Worm (Caenorhabditis elegans): ENCODE data around the gene npr-42.

npr-42 gene

DNA sequence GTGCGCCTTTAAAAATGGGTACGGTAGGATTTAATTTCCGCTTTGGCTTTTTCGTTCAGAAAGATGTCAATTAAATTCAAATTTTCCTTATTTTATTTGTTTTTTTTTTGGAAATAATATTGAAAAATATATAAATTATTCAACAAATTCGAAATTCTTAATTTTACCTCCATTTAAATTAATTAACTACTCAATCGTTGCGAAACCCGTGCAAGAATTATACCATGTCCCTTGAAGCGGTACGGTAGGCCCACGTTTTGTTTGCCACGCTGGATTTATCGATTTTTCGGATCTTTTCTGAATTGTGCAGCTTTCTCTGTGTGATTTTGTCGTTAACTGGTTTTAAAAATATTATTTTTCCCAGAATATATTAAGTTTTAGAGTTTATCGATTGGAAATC lies 44.5 kb downstream of the npr-42 start, which contains the start of gene Y52E8A.2:
Y52E8A.2 (plus strand) TSS at position 382 of the 400 bp plus-strand sequence.
- TF ChIP-seq cebp-1 (GFP tag; IDR thresholded peaks at IDR 0.05) (no peak), cebp-1 (tag; optimal IDR thresholded peaks at IDR 0.05) (no peak), ztf-26 (tag; optimal IDR thresholded peaks at IDR 0.05) (no peak), ceh-91 (GFP tag; IDR thresholded peaks at IDR 0.05) (peak; percentile 47), madf-8 (GFP tag; conservative IDR thresholded peaks at IDR 0.05) (peak; percentile 73), lsl-1 (GFP tag; optimal IDR thresholded peaks at IDR 0.05) (peak; percentile 95), xnd-1 (tag; optimal IDR thresholded peaks at IDR 0.05) (peak; percentile 66), lin-54 (GFP tag; optimal IDR thresholded peaks at IDR 0.05) (no peak), tbx-9 (tag; optimal IDR thresholded peaks at IDR 0.05; ENCODE audit: borderline replicate concordance) (no peak), ztf-28 (GFP tag; IDR thresholded peaks at IDR 0.05) (no peak), mcd-1 (GFP tag; IDR thresholded peaks at IDR 0.05) (no peak), ekl-4 (GFP tag; IDR thresholded peaks at IDR 0.05) (no peak), nhr-27 (tag; optimal IDR thresholded peaks at IDR 0.05) (no peak), hmg-1.2 (GFP tag; IDR thresholded peaks at IDR 0.05) (no peak), madf-6 (GFP tag; IDR thresholded peaks at IDR 0.05) (peak; percentile 73; the same call in 1 of the 2 replicates), C17E4.6 (GFP tag; IDR thresholded peaks at IDR 0.05) (no peak), D2030.7 (GFP tag; IDR thresholded peaks at IDR 0.05) (peak; percentile 37; the same call in 1 of the 2 replicates), ceh-40 (GFP tag; IDR thresholded peaks at IDR 0.05) (no peak), F33H1.4 (GFP tag; IDR thresholded peaks at IDR 0.05) (peak; percentile 82)

DNA sequence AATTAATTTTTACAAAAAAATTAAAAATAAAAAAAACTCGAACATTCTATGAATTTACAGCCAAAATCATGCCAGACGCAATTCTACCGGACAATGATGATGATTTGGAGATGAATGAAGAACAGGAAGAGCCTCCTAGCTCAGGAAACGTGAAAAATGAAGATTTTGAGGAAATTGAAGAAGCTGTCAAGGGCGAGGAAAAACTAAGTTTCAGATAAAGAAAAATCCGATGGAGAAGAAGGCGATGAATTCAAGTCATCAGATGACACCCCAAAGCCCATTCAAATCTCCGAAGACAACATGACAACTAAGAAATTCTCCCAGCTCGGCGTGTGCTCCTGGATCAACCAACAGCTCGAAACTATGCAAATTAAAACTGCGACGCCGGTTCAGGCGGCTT lies 45.8 kb downstream of the npr-42 start, which contains the start of gene Y52E8A.1:
Y52E8A.1 (plus strand) TSS at position 301 of the 400 bp plus-strand sequence.
- TF ChIP-seq F33H1.4 (GFP tag; IDR thresholded peaks at IDR 0.05), result no peak
- TF ChIP-seq nfya-2 (GFP tag; IDR thresholded peaks at IDR 0.05), result no peak
- no peak for TF ChIP-seq ceh-79 (tag; optimal IDR thresholded peaks at IDR 0.05)
- TF ChIP-seq pha-4 (tag; optimal IDR thresholded peaks at IDR 0.05), result no peak
- no peak for TF ChIP-seq rpc-1 (optimal IDR thresholded peaks at IDR 0.05)
- no peak for TF ChIP-seq rpc-1 (tag; optimal IDR thresholded peaks at IDR 0.05)
- TF ChIP-seq dpff-1 (tag; optimal IDR thresholded peaks at IDR 0.05), result no peak
- no peak for TF ChIP-seq attf-3 (GFP tag; conservative IDR thresholded peaks at IDR 0.05)
- no peak for TF ChIP-seq B0035.1 (tag; optimal IDR thresholded peaks at IDR 0.05)
- TF ChIP-seq zim-3 (tag; optimal IDR thresholded peaks at IDR 0.05), result no peak
- no peak for TF ChIP-seq B0019.2 (GFP tag; conservative IDR thresholded peaks at IDR 0.05)
- no peak for TF ChIP-seq tbp1 (GFP tag; optimal IDR thresholded peaks at IDR 0.05)
- TF ChIP-seq egrh-3 (GFP tag; IDR thresholded peaks at IDR 0.05), result no peak
- no peak for TF ChIP-seq lag-1 (GFP tag; IDR thresholded peaks at IDR 0.05)
- no peak for TF ChIP-seq ztf-26 (tag; optimal IDR thresholded peaks at IDR 0.05)
- no peak for TF ChIP-seq lir-1 (GFP tag; conservative IDR thresholded peaks at IDR 0.05)

DNA sequence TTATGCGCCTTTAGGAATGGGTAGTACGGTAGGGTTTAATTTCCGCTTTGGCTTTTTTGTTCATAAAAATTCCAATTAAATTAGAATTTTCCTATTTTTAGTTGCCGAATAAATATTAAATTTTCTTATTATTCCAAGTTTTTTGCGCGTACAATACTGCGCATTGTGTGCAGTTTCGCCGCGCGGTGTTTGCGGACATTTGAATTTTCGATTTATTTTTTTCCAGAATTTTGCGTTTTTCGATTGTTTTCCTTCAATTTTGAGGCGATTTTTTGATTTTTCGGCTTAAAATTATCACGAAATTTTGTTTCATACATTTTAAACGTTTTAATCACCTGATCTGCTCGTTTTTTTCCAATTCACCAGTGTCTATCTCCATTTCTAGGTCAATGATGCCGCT lies 46.9 kb downstream of the npr-42 start, which contains the start of gene H20J04.6:
H20J04.6 (plus strand) TSS at position 386 of the 400 bp plus-strand sequence.
- TF ChIP-seq lsl-1 (GFP tag; optimal IDR thresholded peaks at IDR 0.05), result peak; percentile 19
- TF ChIP-seq rcor-1 (GFP tag; IDR thresholded peaks at IDR 0.05), result no peak
- peak; percentile 27; the same call in 1 of the 2 replicates for TF ChIP-seq madf-6 (GFP tag; IDR thresholded peaks at IDR 0.05)
- TF ChIP-seq snpc-1.3 (tag; optimal IDR thresholded peaks at IDR 0.05; ENCODE audit: insufficient read depth), result peak; percentile 10
- peak; percentile 13 for TF ChIP-seq lin-54 (GFP tag; optimal IDR thresholded peaks at IDR 0.05)

DNA sequence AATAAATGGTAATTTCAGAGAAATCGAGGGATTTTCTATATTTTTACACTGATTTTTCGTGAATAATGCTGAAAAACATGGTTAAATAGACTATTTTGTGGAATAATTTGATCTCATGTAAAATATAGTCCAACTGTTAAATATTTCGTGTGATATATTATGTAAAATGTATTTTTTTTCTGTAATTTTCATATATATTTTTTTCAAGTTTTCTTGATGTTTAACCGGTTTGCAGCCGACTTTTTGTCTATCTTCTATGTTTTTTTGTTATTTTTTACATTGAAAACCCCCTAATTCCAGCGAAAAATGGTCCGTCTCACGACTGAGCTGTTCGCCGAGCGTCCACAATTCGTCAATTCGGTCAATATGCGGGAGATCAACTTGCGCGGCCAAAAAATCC lies 48.1 kb downstream of the npr-42 start, which contains the start of gene mog-2:
mog-2 (plus strand) TSS at position 301 of the 400 bp plus-strand sequence.
- TF ChIP-seq unc-130 (GFP tag; optimal IDR thresholded peaks at IDR 0.05), result no peak
- no peak for TF ChIP-seq mcd-1 (GFP tag; IDR thresholded peaks at IDR 0.05)
- no peak for TF ChIP-seq nhr-120 (GFP tag; IDR thresholded peaks at IDR 0.05)
- TF ChIP-seq T26A5.8 (tag; optimal IDR thresholded peaks at IDR 0.05), result no peak

Data from whole organism, young adult.